Fruit fly (Drosophila melanogaster): Measurements from ENCODE around the gene CG42464.

Gene CG42464

DNA sequence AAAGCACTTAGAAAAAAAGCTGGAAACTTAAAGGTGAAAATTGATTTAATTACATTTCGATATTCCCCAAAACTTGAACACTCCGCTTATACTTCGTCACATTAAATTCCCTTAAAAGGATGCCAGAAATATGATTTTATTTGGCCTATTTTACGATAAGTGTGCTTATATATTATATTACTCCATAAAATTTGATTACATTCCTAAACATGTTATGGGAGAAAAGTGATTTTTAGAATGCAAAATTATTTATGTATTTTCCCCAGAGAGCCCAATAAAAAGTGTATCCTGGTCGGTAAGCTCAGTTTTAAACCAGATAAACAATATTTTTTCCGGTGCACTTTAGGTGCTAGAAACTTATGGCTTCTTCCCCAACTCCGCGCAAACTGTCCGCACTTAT is 38.4 kb downstream of the CG42464 start (continued):
- TF ChIP-seq CG12236 (GFP tag; optimal IDR thresholded peaks at IDR 0.05) (no peak), CG7839 (tag; optimal IDR thresholded peaks at IDR 0.05) (peak; percentile 42), CG10959 (GFP tag; IDR thresholded peaks at IDR 0.05) (no peak), CG7928 (GFP tag; optimal IDR thresholded peaks at IDR 0.05) (no peak), slbo (GFP tag; IDR thresholded peaks at IDR 0.05) (no peak; the same call in 1 of the 2 replicates), CG18599 (GFP tag; optimal IDR thresholded peaks at IDR 0.05) (no peak), CG5953 (GFP tag; IDR thresholded peaks at IDR 0.05) (no peak), lilli (GFP tag; optimal IDR thresholded peaks at IDR 0.05) (no peak), pfk (GFP tag; optimal IDR thresholded peaks at IDR 0.05) (no peak), chm (GFP tag; IDR thresholded peaks at IDR 0.05) (no peak), CG11695 (GFP tag; IDR thresholded peaks at IDR 0.05) (no peak), CG12942 (GFP tag; optimal IDR thresholded peaks at IDR 0.05) (no peak), Opbp (GFP tag; IDR thresholded peaks at IDR 0.05; ENCODE audit: partially characterized antibody) (no peak), zen (tag; optimal IDR thresholded peaks at IDR 0.05) (no peak), Deaf1 (tag; optimal IDR thresholded peaks at IDR 0.05) (no peak), NfI (GFP tag; optimal IDR thresholded peaks at IDR 0.05) (no peak), HLHmδ (GFP tag; optimal IDR thresholded peaks at IDR 0.05) (no peak), toy (GFP tag; IDR thresholded peaks at IDR 0.05) (no peak), CG9817 (tag; optimal IDR thresholded peaks at IDR 0.05) (no peak), lab (GFP tag; optimal IDR thresholded peaks at IDR 0.05) (peak; percentile 11), hbn (GFP tag; IDR thresholded peaks at IDR 0.05; ENCODE audit: partially characterized antibody) (no peak), CG4424 (GFP tag; optimal IDR thresholded peaks at IDR 0.05) (no peak), prd (optimal IDR thresholded peaks at IDR 0.05) (no peak), prd (GFP tag; IDR thresholded peaks at IDR 0.05) (no peak), Nf-YA (GFP tag; IDR thresholded peaks at IDR 0.05) (no peak), CG11093 (GFP tag; IDR thresholded peaks at IDR 0.05) (no peak), Trl (optimal IDR thresholded peaks at IDR 0.05) (no peak), Trl (GFP tag; optimal IDR thresholded peaks at IDR 0.05) (no peak), jing (GFP tag; optimal IDR thresholded peaks at IDR 0.05) (no peak), ssp (GFP tag; IDR thresholded peaks at IDR 0.05) (no peak), mam (GFP tag; optimal IDR thresholded peaks at IDR 0.05) (no peak), HLH54F (GFP tag; optimal IDR thresholded peaks at IDR 0.05) (no peak), CG6791 (GFP tag; IDR thresholded peaks at IDR 0.05; ENCODE audit: partially characterized antibody) (no peak), dm (GFP tag; optimal IDR thresholded peaks at IDR 0.05) (no peak), pho (GFP tag; optimal IDR thresholded peaks at IDR 0.05) (no peak), chinmo (GFP tag; IDR thresholded peaks at IDR 0.05; ENCODE audit: partially characterized antibody) (no peak), hkb (optimal IDR thresholded peaks at IDR 0.05) (no peak), hkb (GFP tag; IDR thresholded peaks at IDR 0.05) (no peak), bsh (GFP tag; optimal IDR thresholded peaks at IDR 0.05) (no peak), en (GFP tag; optimal IDR thresholded peaks at IDR 0.05) (no peak), gro (GFP tag; optimal IDR thresholded peaks at IDR 0.05) (no peak), Nf-YB (GFP tag; optimal IDR thresholded peaks at IDR 0.05) (no peak), CG4328 (GFP tag; optimal IDR thresholded peaks at IDR 0.05) (no peak), tap (tag; optimal IDR thresholded peaks at IDR 0.05) (no peak), CG18764 (GFP tag; optimal IDR thresholded peaks at IDR 0.05) (no peak), insv (GFP tag; optimal IDR thresholded peaks at IDR 0.05) (no peak), CG42726 (GFP tag; IDR thresholded peaks at IDR 0.05; ENCODE audit: partially characterized antibody) (no peak), CG17802 (tag; optimal IDR thresholded peaks at IDR 0.05) (no peak), wdn (GFP tag; IDR thresholded peaks at IDR 0.05) (no peak), CG4730 (GFP tag; IDR thresholded peaks at IDR 0.05) (no peak), Meics (GFP tag; optimal IDR thresholded peaks at IDR 0.05) (peak; percentile 19), Neu2 (GFP tag; optimal IDR thresholded peaks at IDR 0.05; ENCODE audit: borderline replicate concordance) (no peak), CG11696 (GFP tag; IDR thresholded peaks at IDR 0.05) (no peak)

All from whole organism, embryonic.